Worm (Caenorhabditis elegans): ENCODE data around the gene sra-6.

DNA sequence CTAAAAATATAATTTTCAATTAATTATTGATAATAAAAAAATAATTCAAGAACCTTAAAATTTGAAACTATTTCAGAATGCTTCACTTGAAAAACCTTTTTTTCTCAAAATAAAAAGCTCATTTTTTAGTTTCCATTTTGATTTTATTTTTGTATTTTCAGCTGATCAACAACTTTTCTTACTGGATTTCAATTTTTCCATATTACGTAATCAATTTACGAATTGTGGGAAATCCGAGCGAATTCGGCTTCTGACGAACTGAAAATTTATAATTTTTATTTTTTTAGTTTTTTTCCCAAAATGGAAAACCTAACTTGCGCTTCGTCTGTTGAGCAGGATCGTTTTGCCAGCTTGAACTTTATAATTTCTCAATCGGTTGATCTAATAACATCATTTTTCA lies 13.2 kb downstream of the sra-6 start, which contains the start of gene sra-8:
- no peak for TF ChIP-seq lin-13 (GFP tag; optimal IDR thresholded peaks at IDR 0.05)
- TF ChIP-seq mdl-1 (tag; optimal IDR thresholded peaks at IDR 0.05) = no peak
- no peak for TF ChIP-seq unc-55 (GFP tag; optimal IDR thresholded peaks at IDR 0.05)
- TF ChIP-seq ztf-4 (tag; optimal IDR thresholded peaks at IDR 0.05) = no peak
- TF ChIP-seq nhr-23 (tag; optimal IDR thresholded peaks at IDR 0.05) = no peak
- TF ChIP-seq nhr-237 (tag; optimal IDR thresholded peaks at IDR 0.05) = no peak

Data from whole organism, L2 larva.